Fruit fly (Drosophila melanogaster) whole organism, wandering third instar larva: ENCODE data around the gene cni.

Experiments
- HLH106 ChIP-seq: fragments of 200-800 bp; optimal IDR thresholded peaks from 3 replicates; lab custom pipeline; 2019; ENCODE audit warnings: missing biosample characterization, mild to moderate bottlenecking, missing genetic modification characterization, moderate library complexity
- Hnf4 ChIP-seq: fragments of 200-800 bp; sonication (Bioruptor generic); optimal IDR thresholded peaks from 2 replicates; lab custom pipeline; 2016; ENCODE audit warnings: missing biosample characterization, mild to moderate bottlenecking, missing genetic modification characterization
- OdsH ChIP-seq: fragments of 200-800 bp; sonication (Bioruptor generic); optimal IDR thresholded peaks from 2 replicates; lab custom pipeline; 2016; ENCODE audit warnings: missing biosample characterization, mild to moderate bottlenecking, missing genetic modification characterization
- dsf ChIP-seq: sonication (Bioruptor generic); optimal IDR thresholded peaks from 2 replicates; lab custom pipeline; 2016; ENCODE audit warnings: missing biosample characterization, missing genetic modification characterization, borderline replicate concordance
- psq ChIP-seq: fragments of 200-800 bp; sonication (Bioruptor generic); optimal IDR thresholded peaks from 3 replicates; lab custom pipeline; 2017; ENCODE audit warnings: missing biosample characterization, mild to moderate bottlenecking, missing genetic modification characterization, moderate library complexity
- sage ChIP-seq: fragments of 200-800 bp; sonication (Bioruptor generic); optimal IDR thresholded peaks from 2 replicates; lab custom pipeline; 2016; ENCODE audit warnings: missing biosample characterization, mild to moderate bottlenecking, missing genetic modification characterization

dm6 chr2L:16329625-16330024 lies 19.1 kb upstream of the cni start, which contains the start of gene CG4440:
- no peak for TF ChIP-seq Hnf4 (GFP tag; lab: Kevin White, UChicago)
- TF ChIP-seq HLH106, result no peak
- no peak for TF ChIP-seq sage (GFP tag; lab: Kevin White, UChicago)
- no peak for TF ChIP-seq dsf (GFP tag; lab: Kevin White, UChicago)
- TF ChIP-seq psq (GFP tag; lab: Kevin White, UChicago), result no peak
- TF ChIP-seq OdsH (GFP tag; lab: Kevin White, UChicago), result no peak
